5 worm cellular contexts compared by ENCODE assay signal in genomic region chrX:2452297-2452696, ce11.
TF ChIP-seq lines count a peak whose summit lies in the region.

No protein-coding gene starts in this region.

TF ChIP-seq in whole organism, L1 larva, 84 proteins besides CTCF, POLR2A, EP300 and RAD21:
- TF ChIP-seq nhr-71 (tag; optimal IDR thresholded peaks at IDR 0.05; lab: Kevin White, UChicago): peak; percentile 24
- no peak for TF ChIP-seq efl-1 (optimal IDR thresholded peaks at IDR 0.05; lab: Kevin White, UChicago)
- TF ChIP-seq efl-1 (GFP tag; optimal IDR thresholded peaks at IDR 0.05 in 1 of 2; lab: Kevin White, UChicago): no peak
- TF ChIP-seq rnt-1 (tag; optimal IDR thresholded peaks at IDR 0.05; lab: Kevin White, UChicago): peak; percentile 53
- TF ChIP-seq lin-14 (GFP tag; optimal IDR thresholded peaks at IDR 0.05; lab: Kevin White, UChicago): peak; percentile 29

TF ChIP-seq in whole organism, L2 larva, 48 proteins besides CTCF, POLR2A, EP300 and RAD21:
- TF ChIP-seq sma-9 (GFP tag; optimal IDR thresholded peaks at IDR 0.05; lab: Kevin White, UChicago): peak; percentile 9
- TF ChIP-seq sma-9 (tag; optimal IDR thresholded peaks at IDR 0.05; lab: Kevin White, UChicago): no peak
- TF ChIP-seq peb-1 (tag; optimal IDR thresholded peaks at IDR 0.05; lab: Kevin White, UChicago): no peak
- no peak for TF ChIP-seq nhr-12 (tag; optimal IDR thresholded peaks at IDR 0.05; lab: Kevin White, UChicago)
- TF ChIP-seq mab-5 (tag; optimal IDR thresholded peaks at IDR 0.05; lab: Kevin White, UChicago): peak; percentile 40
- TF ChIP-seq C34F6.9 (tag; optimal IDR thresholded peaks at IDR 0.05; lab: Kevin White, UChicago): peak; percentile 8
- TF ChIP-seq zag-1 (tag; optimal IDR thresholded peaks at IDR 0.05; lab: Kevin White, UChicago): no peak
- TF ChIP-seq ceh-82 (tag; optimal IDR thresholded peaks at IDR 0.05; lab: Kevin White, UChicago): no peak

TF ChIP-seq in whole organism, L4 larva, 104 proteins besides CTCF, POLR2A, EP300 and RAD21:
- TF ChIP-seq sdz-12 (GFP tag; optimal IDR thresholded peaks at IDR 0.05; lab: Kevin White, UChicago) (no peak), skn-1 (tag; optimal IDR thresholded peaks at IDR 0.05; lab: Kevin White, UChicago) (no peak), gei-8 (GFP tag; optimal IDR thresholded peaks at IDR 0.05; lab: Kevin White, UChicago) (no peak), hif-1 (tag; optimal IDR thresholded peaks at IDR 0.05; lab: Kevin White, UChicago) (no peak), dpl-1 (GFP tag; optimal IDR thresholded peaks at IDR 0.05; lab: Kevin White, UChicago) (no peak), hlh-11 (tag; optimal IDR thresholded peaks at IDR 0.05; lab: Kevin White, UChicago) (peak; percentile 14)
TF ChIP-seq in whole organism, L4 larva: peak in this region for 1.

TF ChIP-seq in whole organism, late embryonic, 69 proteins besides CTCF, POLR2A, EP300 and RAD21:
- TF ChIP-seq fkh-6 (tag; optimal IDR thresholded peaks at IDR 0.05; lab: Kevin White, UChicago): no peak
- no peak for TF ChIP-seq tbx-2 (tag; optimal IDR thresholded peaks at IDR 0.05; lab: Kevin White, UChicago)
- TF ChIP-seq ceh-2 (tag; optimal IDR thresholded peaks at IDR 0.05; lab: Kevin White, UChicago): no peak
- TF ChIP-seq lin-11 (tag; optimal IDR thresholded peaks at IDR 0.05; lab: Kevin White, UChicago): no peak
- TF ChIP-seq rnt-1 (tag; optimal IDR thresholded peaks at IDR 0.05; lab: Kevin White, UChicago): peak; percentile 20
- no peak for TF ChIP-seq ceh-30 (tag; optimal IDR thresholded peaks at IDR 0.05; lab: Kevin White, UChicago)
- no peak for TF ChIP-seq dmd-4 (tag; optimal IDR thresholded peaks at IDR 0.05; lab: Kevin White, UChicago; ENCODE audit: borderline replicate concordance)
- TF ChIP-seq madf-2 (tag; optimal IDR thresholded peaks at IDR 0.05; lab: Kevin White, UChicago): no peak
- TF ChIP-seq nhr-11 (tag; optimal IDR thresholded peaks at IDR 0.05; lab: Kevin White, UChicago): no peak
- TF ChIP-seq pat-9 (tag; optimal IDR thresholded peaks at IDR 0.05; lab: Kevin White, UChicago): no peak
- TF ChIP-seq pag-3 (tag; optimal IDR thresholded peaks at IDR 0.05; lab: Kevin White, UChicago; ENCODE audit: borderline replicate concordance): no peak
- TF ChIP-seq ceh-45 (GFP tag; IDR thresholded peaks at IDR 0.05; lab: Robert Waterston, UW): no peak
- peak; percentile 49 for TF ChIP-seq unc-55 (GFP tag; optimal IDR thresholded peaks at IDR 0.05; lab: Kevin White, UChicago)
- TF ChIP-seq unc-42 (tag; optimal IDR thresholded peaks at IDR 0.05; lab: Kevin White, UChicago): no peak

TF ChIP-seq in whole organism, mixed stage, embryonic, 35 proteins besides CTCF, POLR2A, EP300 and RAD21:
- TF ChIP-seq hlh-1 (tag; optimal IDR thresholded peaks at IDR 0.05; lab: Kevin White, UChicago) (peak; percentile 98), mep-1 (tag; optimal IDR thresholded peaks at IDR 0.05; lab: Kevin White, UChicago) (no peak), ceh-39 (tag; optimal IDR thresholded peaks at IDR 0.05; lab: Kevin White, UChicago) (no peak), unc-120 (tag; optimal IDR thresholded peaks at IDR 0.05; lab: Kevin White, UChicago; ENCODE audit: poor library complexity, severe bottlenecking) (peak; percentile 11), unc-62 (GFP tag; optimal IDR thresholded peaks at IDR 0.05; lab: Kevin White, UChicago) (peak; percentile 54), nhr-237 (tag; optimal IDR thresholded peaks at IDR 0.05; lab: Kevin White, UChicago) (no peak), nhr-28 (tag; optimal IDR thresholded peaks at IDR 0.05; lab: Kevin White, UChicago) (no peak)
